Fruit fly (Drosophila melanogaster): Measurements from ENCODE around the gene spo.

Gene spo

dm6 chr3L:5630608-5631080 is 38.3 kb upstream of the spo start, which contains the start of gene Blimp-1:
Gene Blimp-1 (plus strand): TSS chr3L:5630983.
- TF ChIP-seq EcR (GFP tag; optimal IDR thresholded peaks at IDR 0.05) (peak in 1 of 2 experiments; percentile 72), Dll (optimal IDR thresholded peaks at IDR 0.05) (peak; percentile 88), CG8478 (optimal IDR thresholded peaks at IDR 0.05) (no peak)

dm6 chr3L:5630176-5630583 is 37.8 kb upstream of the spo start:
- no peak for TF ChIP-seq EcR (GFP tag; optimal IDR thresholded peaks at IDR 0.05)
- TF ChIP-seq psq (optimal IDR thresholded peaks at IDR 0.05): no peak
- no peak for TF ChIP-seq CG8478 (optimal IDR thresholded peaks at IDR 0.05)
- TF ChIP-seq Dll (optimal IDR thresholded peaks at IDR 0.05): no peak
- no peak for TF ChIP-seq pan (optimal IDR thresholded peaks at IDR 0.05)
- TF ChIP-seq usp (GFP tag; optimal IDR thresholded peaks at IDR 0.05): no peak

- TF ChIP-seq usp (GFP tag; optimal IDR thresholded peaks at IDR 0.05): no peak
- peak; percentile 46 to 78 for TF ChIP-seq EcR (GFP tag; optimal IDR thresholded peaks at IDR 0.05)
Measured at dm6 chr3L:5627816-5628215, 35.4 kb upstream of the spo start.

- no peak for TF ChIP-seq usp (GFP tag; optimal IDR thresholded peaks at IDR 0.05)
- no peak for TF ChIP-seq CG8478 (optimal IDR thresholded peaks at IDR 0.05)
- no peak for TF ChIP-seq EcR (GFP tag; optimal IDR thresholded peaks at IDR 0.05)
- TF ChIP-seq pan (optimal IDR thresholded peaks at IDR 0.05): no peak
- no peak for TF ChIP-seq psq (optimal IDR thresholded peaks at IDR 0.05)
- no peak for TF ChIP-seq Dll (optimal IDR thresholded peaks at IDR 0.05)
Measured at dm6 chr3L:5626465-5626864, 34.1 kb upstream of the spo start.

dm6 chr3L:5625121-5625667 is 32.8 kb upstream of the spo start:
- TF ChIP-seq usp (GFP tag; optimal IDR thresholded peaks at IDR 0.05) (no peak), psq (optimal IDR thresholded peaks at IDR 0.05) (no peak), Dll (optimal IDR thresholded peaks at IDR 0.05) (no peak), EcR (GFP tag; optimal IDR thresholded peaks at IDR 0.05) (peak; percentile 62 to 86)

- TF ChIP-seq usp (GFP tag; optimal IDR thresholded peaks at IDR 0.05) (no peak), pan (optimal IDR thresholded peaks at IDR 0.05) (no peak), EcR (GFP tag; optimal IDR thresholded peaks at IDR 0.05) (no peak), psq (optimal IDR thresholded peaks at IDR 0.05) (no peak), CG8478 (optimal IDR thresholded peaks at IDR 0.05) (no peak), Dll (optimal IDR thresholded peaks at IDR 0.05) (no peak)
Measured at dm6 chr3L:5623296-5623695, 30.9 kb upstream of the spo start.

dm6 chr3L:5621908-5622307 is 29.5 kb upstream of the spo start:
- TF ChIP-seq psq (optimal IDR thresholded peaks at IDR 0.05) (no peak), Dll (optimal IDR thresholded peaks at IDR 0.05) (peak; percentile 10), EcR (GFP tag; optimal IDR thresholded peaks at IDR 0.05) (peak in 1 of 2 experiments; percentile 93), CG8478 (optimal IDR thresholded peaks at IDR 0.05) (no peak)

- TF ChIP-seq psq (optimal IDR thresholded peaks at IDR 0.05): no peak
- TF ChIP-seq usp (GFP tag; optimal IDR thresholded peaks at IDR 0.05): no peak
- no peak for TF ChIP-seq EcR (GFP tag; optimal IDR thresholded peaks at IDR 0.05)
- no peak for TF ChIP-seq CG8478 (optimal IDR thresholded peaks at IDR 0.05)
- no peak for TF ChIP-seq pan (optimal IDR thresholded peaks at IDR 0.05)
- TF ChIP-seq Dll (optimal IDR thresholded peaks at IDR 0.05): no peak
Measured at dm6 chr3L:5621506-5621905, 29.1 kb upstream of the spo start.

dm6 chr3L:5618697-5619096 is 26.3 kb upstream of the spo start:
- TF ChIP-seq psq (optimal IDR thresholded peaks at IDR 0.05) (no peak), CG8478 (optimal IDR thresholded peaks at IDR 0.05) (no peak), pan (optimal IDR thresholded peaks at IDR 0.05) (no peak), EcR (GFP tag; optimal IDR thresholded peaks at IDR 0.05) (peak; percentile 55 to 86)

dm6 chr3L:5617395-5617794 is 25.0 kb upstream of the spo start:
- TF ChIP-seq usp (GFP tag; optimal IDR thresholded peaks at IDR 0.05): no peak
- peak; percentile 41 to 71 for TF ChIP-seq EcR (GFP tag; optimal IDR thresholded peaks at IDR 0.05)

dm6 chr3L:5616472-5616871 is 24.1 kb upstream of the spo start:
- TF ChIP-seq CG8478 (optimal IDR thresholded peaks at IDR 0.05) (no peak), Dll (optimal IDR thresholded peaks at IDR 0.05) (no peak), psq (optimal IDR thresholded peaks at IDR 0.05) (no peak), EcR (GFP tag; optimal IDR thresholded peaks at IDR 0.05) (peak; percentile 61 to 88)

dm6 chr3L:5615744-5616143 is 23.4 kb upstream of the spo start:
- TF ChIP-seq EcR (GFP tag; optimal IDR thresholded peaks at IDR 0.05) (peak; percentile 66 to 83), pan (optimal IDR thresholded peaks at IDR 0.05) (no peak), psq (optimal IDR thresholded peaks at IDR 0.05) (no peak), usp (GFP tag; optimal IDR thresholded peaks at IDR 0.05) (no peak)

dm6 chr3L:5611732-5612250 is 19.4 kb upstream of the spo start:
- peak; percentile 84 to 97 for TF ChIP-seq EcR (GFP tag; optimal IDR thresholded peaks at IDR 0.05)
- no peak for TF ChIP-seq usp (GFP tag; optimal IDR thresholded peaks at IDR 0.05)

- TF ChIP-seq usp (GFP tag; optimal IDR thresholded peaks at IDR 0.05) (no peak), CG8478 (optimal IDR thresholded peaks at IDR 0.05) (peak; percentile 8)
Measured at dm6 chr3L:5610582-5610981, 18.2 kb upstream of the spo start.
